Worm (Caenorhabditis elegans): ENCODE data around the gene C10A4.6.

C10A4.6 gene

DNA sequence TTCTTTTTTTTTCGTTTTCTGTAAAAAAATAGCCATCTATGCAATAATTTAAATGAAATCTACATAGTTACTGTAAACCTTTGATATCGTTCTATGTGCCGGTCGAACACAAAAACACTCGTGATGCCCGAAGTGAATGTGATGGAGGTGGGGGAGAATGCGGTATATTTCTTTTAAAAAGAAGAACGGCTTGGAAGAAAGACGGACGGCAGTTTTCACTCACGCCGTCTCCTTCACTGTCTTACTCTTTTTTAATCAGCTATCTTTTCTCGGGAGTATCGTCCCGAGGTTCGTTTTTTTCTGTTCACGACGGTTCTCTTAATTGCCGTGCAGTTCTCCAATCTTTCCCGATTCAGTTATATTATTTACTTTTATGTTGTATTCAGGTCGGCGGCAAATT is 8.2 kb downstream of the C10A4.6 start, which contains the start of gene C10A4.10:
Gene C10A4.10, plus strand, starts transcription at position 301 of the 400 bp plus-strand sequence.
- no peak for TF ChIP-seq nhr-237 (tag; optimal IDR thresholded peaks at IDR 0.05)
- no peak for TF ChIP-seq nhr-77 (tag; optimal IDR thresholded peaks at IDR 0.05)
- TF ChIP-seq unc-62 (GFP tag; optimal IDR thresholded peaks at IDR 0.05) = no peak
- no peak for TF ChIP-seq eor-1 (tag; optimal IDR thresholded peaks at IDR 0.05)
- TF ChIP-seq sea-2 (GFP tag; optimal IDR thresholded peaks at IDR 0.05) = no peak
- no peak for TF ChIP-seq ama-1 (optimal IDR thresholded peaks at IDR 0.05)

ce11 chrX:7400788-7401187 is 10.4 kb downstream of the C10A4.6 start, which contains the start of gene C10A4.4:
C10A4.4 (plus strand) TSS chrX:7401088.
- TF ChIP-seq aly-2 (tag; optimal IDR thresholded peaks at IDR 0.05) (no peak), nhr-11 (tag; optimal IDR thresholded peaks at IDR 0.05) (no peak), elt-3 (tag; optimal IDR thresholded peaks at IDR 0.05) (no peak), hmg-11 (tag; optimal IDR thresholded peaks at IDR 0.05) (no peak), ama-1 (optimal IDR thresholded peaks at IDR 0.05) (no peak), fkh-10 (GFP tag; optimal IDR thresholded peaks at IDR 0.05) (no peak), daf-12 (tag; optimal IDR thresholded peaks at IDR 0.05) (no peak), nhr-237 (tag; optimal IDR thresholded peaks at IDR 0.05) (no peak), eor-1 (tag; optimal IDR thresholded peaks at IDR 0.05) (no peak)

DNA sequence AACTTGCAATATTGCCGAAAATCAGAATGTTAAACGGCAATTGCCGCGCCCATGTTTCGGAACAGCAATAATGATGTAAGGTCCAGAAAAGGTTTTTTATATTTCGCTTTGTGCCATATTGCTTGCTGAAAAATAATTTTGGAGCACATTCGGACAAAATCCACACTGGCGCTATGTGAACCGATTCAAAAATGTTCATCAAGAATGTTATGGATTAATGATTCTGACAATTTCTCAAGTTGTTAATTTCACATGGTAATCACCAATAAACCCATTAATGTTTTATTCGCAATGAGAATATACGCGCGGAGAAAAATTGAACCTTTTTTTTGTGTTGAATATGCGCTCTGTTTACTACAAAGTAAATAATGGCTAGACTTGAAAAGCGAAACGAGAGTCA is 14.2 kb downstream of the C10A4.6 start:
- TF ChIP-seq nhr-12 (tag; optimal IDR thresholded peaks at IDR 0.05) = no peak
- no peak for TF ChIP-seq nfya-1 (tag; optimal IDR thresholded peaks at IDR 0.05; ENCODE audit: insufficient read depth)
- no peak for TF ChIP-seq ceh-82 (tag; optimal IDR thresholded peaks at IDR 0.05)
- TF ChIP-seq ztf-4 (tag; optimal IDR thresholded peaks at IDR 0.05) = no peak
- TF ChIP-seq nhr-77 (tag; optimal IDR thresholded peaks at IDR 0.05) = no peak
- TF ChIP-seq zag-1 (tag; optimal IDR thresholded peaks at IDR 0.05) = no peak
- TF ChIP-seq daf-12 (tag; optimal IDR thresholded peaks at IDR 0.05) = no peak
- TF ChIP-seq elt-2 (tag; optimal IDR thresholded peaks at IDR 0.05) = no peak
- no peak for TF ChIP-seq nhr-76 (tag; optimal IDR thresholded peaks at IDR 0.05)
- no peak for TF ChIP-seq nhr-67 (tag; optimal IDR thresholded peaks at IDR 0.05)
- TF ChIP-seq fkh-2 (tag; optimal IDR thresholded peaks at IDR 0.05) = no peak
- TF ChIP-seq ceh-28 (tag; optimal IDR thresholded peaks at IDR 0.05) = no peak
- no peak for TF ChIP-seq tbx-2 (tag; optimal IDR thresholded peaks at IDR 0.05)
- no peak for TF ChIP-seq unc-39 (tag; optimal IDR thresholded peaks at IDR 0.05)

- TF ChIP-seq fos-1 (tag; optimal IDR thresholded peaks at IDR 0.05) (no peak), fkh-2 (tag; optimal IDR thresholded peaks at IDR 0.05) (no peak), elt-3 (tag; optimal IDR thresholded peaks at IDR 0.05) (no peak), daf-12 (tag; optimal IDR thresholded peaks at IDR 0.05) (no peak), nhr-11 (tag; optimal IDR thresholded peaks at IDR 0.05) (no peak), egl-27 (tag; optimal IDR thresholded peaks at IDR 0.05) (no peak), unc-62 (GFP tag; optimal IDR thresholded peaks at IDR 0.05) (no peak), tbx-2 (tag; optimal IDR thresholded peaks at IDR 0.05) (no peak), mdl-1 (tag; optimal IDR thresholded peaks at IDR 0.05) (no peak), nhr-12 (tag; optimal IDR thresholded peaks at IDR 0.05) (no peak), lin-39 (tag; optimal IDR thresholded peaks at IDR 0.05) (no peak)
These were observed 15.0 kb downstream of the C10A4.6 start, which contains the start of gene C10A4.3 for ce11 chrX:7405393-7405792. C10A4.3 (plus strand) TSS chrX:7405693.

DNA sequence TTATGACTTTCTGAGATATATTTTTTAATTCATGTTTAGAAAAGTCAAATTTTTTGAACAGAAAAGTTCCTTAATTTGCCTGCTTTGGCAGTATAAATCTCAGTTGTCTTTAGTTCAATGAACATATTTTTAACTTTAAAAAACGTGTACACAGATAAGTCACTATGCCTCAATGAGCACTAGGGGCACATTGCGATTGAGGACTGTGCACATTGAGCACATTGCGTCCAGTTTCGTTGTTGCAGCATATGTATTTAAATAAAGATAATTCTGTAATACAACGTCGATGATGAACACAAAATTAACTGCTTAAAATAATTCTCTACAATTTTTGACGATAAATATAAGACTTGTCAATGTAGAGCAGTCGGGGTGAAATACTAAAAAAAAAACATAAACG is 17.4 kb downstream of the C10A4.6 start:
- TF ChIP-seq R02D3.7 (tag; optimal IDR thresholded peaks at IDR 0.05) = no peak

- TF ChIP-seq ztf-4 (tag; optimal IDR thresholded peaks at IDR 0.05) (no peak), elt-3 (tag; optimal IDR thresholded peaks at IDR 0.05) (no peak), hmg-11 (tag; optimal IDR thresholded peaks at IDR 0.05) (no peak), ceh-16 (tag; optimal IDR thresholded peaks at IDR 0.05) (no peak), nhr-67 (tag; optimal IDR thresholded peaks at IDR 0.05) (no peak), nhr-28 (tag; optimal IDR thresholded peaks at IDR 0.05) (no peak), nhr-76 (tag; optimal IDR thresholded peaks at IDR 0.05) (no peak), unc-39 (tag; optimal IDR thresholded peaks at IDR 0.05) (no peak), nhr-237 (tag; optimal IDR thresholded peaks at IDR 0.05) (no peak), sea-2 (GFP tag; optimal IDR thresholded peaks at IDR 0.05) (no peak), nhr-12 (tag; optimal IDR thresholded peaks at IDR 0.05) (no peak), mml-1 (tag; optimal IDR thresholded peaks at IDR 0.05) (no peak), ama-1 (optimal IDR thresholded peaks at IDR 0.05) (no peak), zag-1 (tag; optimal IDR thresholded peaks at IDR 0.05) (no peak), nhr-25 (tag; optimal IDR thresholded peaks at IDR 0.05) (no peak), fos-1 (tag; optimal IDR thresholded peaks at IDR 0.05) (no peak), lin-15B (tag; optimal IDR thresholded peaks at IDR 0.05) (no peak), fkh-2 (tag; optimal IDR thresholded peaks at IDR 0.05) (no peak), jun-1 (tag; optimal IDR thresholded peaks at IDR 0.05) (no peak)
These were observed 18.7 kb downstream of the C10A4.6 start for ce11 chrX:7409030-7409429.

All from whole organism, L3 larva.